Fruit fly (Drosophila melanogaster): ENCODE results near the gene CG10979.
A peak's percentile ranks its signal among the peaks of the same experiment; 100 is the strongest.

CG10979 gene

DNA sequence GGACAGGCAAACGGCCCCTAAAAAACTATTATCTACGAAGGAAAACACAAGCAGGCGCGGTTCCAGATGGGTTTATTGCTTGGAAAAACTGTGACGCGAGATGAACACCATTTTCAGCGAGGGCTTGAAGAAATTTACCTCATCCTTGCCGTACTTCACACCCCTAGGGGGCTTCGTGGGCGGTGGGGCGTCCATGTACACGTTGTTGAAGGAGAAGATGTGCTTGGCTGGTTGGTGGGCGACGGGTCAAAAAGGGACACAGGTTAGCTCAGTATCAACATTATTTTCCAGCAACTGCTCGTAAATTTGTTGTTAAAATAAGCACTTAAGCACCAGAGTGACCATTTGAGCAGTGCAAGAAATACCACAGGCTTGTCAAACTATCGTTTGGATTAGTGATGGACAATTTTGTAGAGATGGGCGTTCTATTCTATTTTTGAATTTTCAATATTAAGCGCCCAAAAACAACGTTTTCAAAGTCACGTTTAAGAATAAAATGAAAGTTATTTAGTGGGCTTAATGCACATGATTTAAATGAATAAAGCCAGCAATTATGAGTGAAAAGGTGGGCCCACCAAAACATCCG is 35.8 kb upstream of the CG10979 start, which contains the start of gene Sec8 (continued):
- TF ChIP-seq grau (tag; optimal IDR thresholded peaks at IDR 0.05) (no peak), otp (GFP tag; IDR thresholded peaks at IDR 0.05) (no peak), Taf1 (GFP tag; IDR thresholded peaks at IDR 0.05) (no peak), CG17361 (GFP tag; IDR thresholded peaks at IDR 0.05) (no peak), zen (tag; optimal IDR thresholded peaks at IDR 0.05) (peak; percentile 51), CG9727 (GFP tag; optimal IDR thresholded peaks at IDR 0.05) (no peak), CG9215 (GFP tag; IDR thresholded peaks at IDR 0.05) (no peak), CG9876 (GFP tag; optimal IDR thresholded peaks at IDR 0.05) (peak; percentile 7), sug (tag; optimal IDR thresholded peaks at IDR 0.05) (no peak), Bdp1 (GFP tag; optimal IDR thresholded peaks at IDR 0.05) (no peak), CG7786 (GFP tag; optimal IDR thresholded peaks at IDR 0.05) (peak; percentile 41), CG17385 (GFP tag; optimal IDR thresholded peaks at IDR 0.05) (no peak), chif (GFP tag; optimal IDR thresholded peaks at IDR 0.05) (peak in 1 of 2 experiments; percentile 43), CG12299 (tag; optimal IDR thresholded peaks at IDR 0.05) (no peak), CG7372 (GFP tag; IDR thresholded peaks at IDR 0.05) (no peak), chinmo (GFP tag; IDR thresholded peaks at IDR 0.05; ENCODE audit: partially characterized antibody) (peak; percentile 81; the same call in 2 of the 4 replicates), CG15514 (GFP tag; optimal IDR thresholded peaks at IDR 0.05) (peak; percentile 69), Sox102F (GFP tag; optimal IDR thresholded peaks at IDR 0.05) (no peak), cas (GFP tag; IDR thresholded peaks at IDR 0.05) (no peak), MBD-R2 (GFP tag; IDR thresholded peaks at IDR 0.05) (peak; percentile 77), CG9817 (tag; optimal IDR thresholded peaks at IDR 0.05) (peak; percentile 30), CG3163 (GFP tag; optimal IDR thresholded peaks at IDR 0.05) (peak; percentile 30), gcm (GFP tag; optimal IDR thresholded peaks at IDR 0.05) (no peak), her (GFP tag; optimal IDR thresholded peaks at IDR 0.05) (peak; percentile 62), crc (GFP tag; optimal IDR thresholded peaks at IDR 0.05) (peak; percentile 13), CG34224 (GFP tag; IDR thresholded peaks at IDR 0.05; ENCODE audit: partially characterized antibody) (peak; percentile 74), CG8359 (GFP tag; optimal IDR thresholded peaks at IDR 0.05; ENCODE audit: borderline replicate concordance) (no peak), z (GFP tag; IDR thresholded peaks at IDR 0.05) (no peak), Stat92E (GFP tag; optimal IDR thresholded peaks at IDR 0.05) (peak in 1 of 3 experiments; percentile 15), CG7556 (GFP tag; optimal IDR thresholded peaks at IDR 0.05) (no peak), Sin3A (optimal IDR thresholded peaks at IDR 0.05) (peak; percentile 56), chm (GFP tag; IDR thresholded peaks at IDR 0.05) (0 out of 2 replicates have a peak, but pooled peaks have one; percentile 31), nau (GFP tag; optimal IDR thresholded peaks at IDR 0.05) (no peak), Hr51 (GFP tag; optimal IDR thresholded peaks at IDR 0.05) (peak in 1 of 2 experiments; percentile 18), ab (GFP tag; optimal IDR thresholded peaks at IDR 0.05) (no peak), CG7839 (tag; optimal IDR thresholded peaks at IDR 0.05) (no peak), ase (GFP tag; IDR thresholded peaks at IDR 0.05) (no peak), lola (GFP tag; optimal IDR thresholded peaks at IDR 0.05) (peak in 1 of 3 experiments; percentile 12), Dp (GFP tag; optimal IDR thresholded peaks at IDR 0.05) (peak; percentile 87), gcm2 (GFP tag; optimal IDR thresholded peaks at IDR 0.05) (no peak), danr (GFP tag; IDR thresholded peaks at IDR 0.05) (no peak), CG12659 (GFP tag; optimal IDR thresholded peaks at IDR 0.05) (peak; percentile 56), lilli (GFP tag; optimal IDR thresholded peaks at IDR 0.05) (peak; percentile 67), Mes4 (GFP tag; optimal IDR thresholded peaks at IDR 0.05) (no peak), HmgZ (tag; optimal IDR thresholded peaks at IDR 0.05) (peak; percentile 59), CG30403 (GFP tag; optimal IDR thresholded peaks at IDR 0.05) (peak; percentile 59), Dek (tag; optimal IDR thresholded peaks at IDR 0.05) (peak; percentile 19), Trl (optimal IDR thresholded peaks at IDR 0.05) (no peak), Trl (GFP tag; optimal IDR thresholded peaks at IDR 0.05) (peak; percentile 23), fu2 (GFP tag; optimal IDR thresholded peaks at IDR 0.05) (peak; percentile 38)
